Fruit fly (Drosophila melanogaster) whole organism, embryonic: ENCODE measurements around the gene CG32344.

Experiments
- Adf1 ChIP-seq: fragments of 200-800 bp; sonication (Bioruptor generic); IDR thresholded peaks from 2 replicates; pipeline ENCODE4 v1.3.6; 2022; ENCODE audit warnings: missing biosample characterization, missing genetic modification characterization
- BEAF-32 ChIP-seq: fragments of 200-800 bp; sonication (Bioruptor generic); optimal IDR thresholded peaks from 3 replicates; lab custom pipeline; 2017; ENCODE audit warnings: missing biosample characterization, missing genetic modification characterization, mild to moderate bottlenecking, moderate library complexity, missing genetic modification reagents
- BtbVII ChIP-seq: fragments of 200-800 bp; sonication (Bioruptor generic); optimal IDR thresholded peaks from 3 replicates; lab custom pipeline; 2017; ENCODE audit warnings: missing biosample characterization, mild to moderate bottlenecking, missing genetic modification characterization
- CG10979 ChIP-seq: fragments of 200-800 bp; sonication (Bioruptor generic); optimal IDR thresholded peaks from 2 replicates; lab custom pipeline; 2018; ENCODE audit warnings: missing biosample characterization, mild to moderate bottlenecking, missing genetic modification characterization, moderate library complexity
- CG11093 ChIP-seq: fragments of 200-800 bp; sonication (Bioruptor generic); IDR thresholded peaks from 3 replicates; pipeline ENCODE4 v1.3.6; 2022; ENCODE audit warnings: missing biosample characterization, missing genetic modification characterization
- CG15479 ChIP-seq: fragments of 200-800 bp; sonication (Bioruptor generic); optimal IDR thresholded peaks from 3 replicates; lab custom pipeline; 2019; ENCODE audit warnings: missing biosample characterization, mild to moderate bottlenecking, missing genetic modification characterization, moderate library complexity
- CG17186 ChIP-seq: fragments of 200-800 bp; sonication (Bioruptor generic); optimal IDR thresholded peaks from 3 replicates; lab custom pipeline; 2017; ENCODE audit warnings: missing biosample characterization, missing genetic modification reagents, missing genetic modification characterization
- CG17568 ChIP-seq: fragments of 200-800 bp; sonication (Bioruptor generic); optimal IDR thresholded peaks from 2 replicates; lab custom pipeline; 2018; ENCODE audit warnings: missing biosample characterization, mild to moderate bottlenecking, missing genetic modification characterization, moderate library complexity
- CG1792 ChIP-seq: fragments of 200-800 bp; sonication (Bioruptor generic); optimal IDR thresholded peaks from 2 replicates; lab custom pipeline; 2016; ENCODE audit warnings: missing biosample characterization, missing genetic modification characterization
- CG18599 ChIP-seq: fragments of 200-800 bp; sonication (Bioruptor generic); optimal IDR thresholded peaks from 3 replicates; lab custom pipeline; 2017; ENCODE audit warnings: missing biosample characterization, missing genetic modification characterization, mild to moderate bottlenecking, moderate library complexity, missing genetic modification reagents
- CG3163 ChIP-seq: fragments of 200-800 bp; sonication (Bioruptor generic); optimal IDR thresholded peaks from 3 replicates; lab custom pipeline; 2016; ENCODE audit warnings: missing biosample characterization, missing genetic modification characterization
- CG34376 ChIP-seq: fragments of 200-800 bp; sonication (Bioruptor generic); optimal IDR thresholded peaks from 2 replicates; lab custom pipeline; 2018; ENCODE audit warnings: missing biosample characterization, mild to moderate bottlenecking, missing genetic modification characterization
- CG42726 ChIP-seq: fragments of 200-800 bp; sonication (Bioruptor generic); IDR thresholded peaks from 2 replicates; pipeline ENCODE4 v1.3.6; 2022; ENCODE audit warnings: missing biosample characterization, missing genetic modification characterization; ENCODE audit not compliant: partially characterized antibody
- CG4820 ChIP-seq: fragments of 200-800 bp; sonication (Bioruptor generic); optimal IDR thresholded peaks from 3 replicates; lab custom pipeline; 2016; ENCODE audit warnings: missing biosample characterization, missing genetic modification characterization
- CG7987 ChIP-seq: fragments of 200-800 bp; sonication (Bioruptor generic); optimal IDR thresholded peaks from 2 replicates; lab custom pipeline; 2018; ENCODE audit warnings: missing biosample characterization, mild to moderate bottlenecking, missing genetic modification characterization, moderate library complexity
- CG8290 ChIP-seq, 3 experiments: fragments of 200-800 bp; sonication (Bioruptor generic); optimal IDR thresholded peaks; 2 replicates each; lab custom pipeline; 2016 to 2019; ENCODE audit warnings: missing biosample characterization in 3 of 3, missing genetic modification characterization in 3 of 3, mild to moderate bottlenecking in 2 of 3, moderate library complexity in 1 of 3
- CG9437 ChIP-seq: fragments of 200-800 bp; sonication (Bioruptor generic); optimal IDR thresholded peaks from 2 replicates; lab custom pipeline; 2018; ENCODE audit warnings: missing biosample characterization, mild to moderate bottlenecking, missing genetic modification characterization
- Dbx ChIP-seq: fragments of 200-800 bp; sonication (Bioruptor generic); IDR thresholded peaks from 3 replicates; pipeline ENCODE4 v1.3.6; 2022; ENCODE audit warnings: missing biosample characterization, missing genetic modification characterization
- Deaf1 ChIP-seq: fragments of 200-800 bp; optimal IDR thresholded peaks from 3 replicates; lab custom pipeline; 2019; ENCODE audit warnings: missing biosample characterization, mild to moderate bottlenecking, missing genetic modification characterization, moderate library complexity
- Fer1 ChIP-seq: fragments of 200-800 bp; sonication (Bioruptor generic); optimal IDR thresholded peaks from 2 replicates; lab custom pipeline; 2017; ENCODE audit warnings: missing biosample characterization, mild to moderate bottlenecking, missing genetic modification characterization
- Hey ChIP-seq: fragments of 200-800 bp; sonication (Bioruptor generic); optimal IDR thresholded peaks from 3 replicates; lab custom pipeline; 2018; ENCODE audit warnings: missing biosample characterization, mild to moderate bottlenecking, missing genetic modification characterization
- HmgZ ChIP-seq: fragments of 200-800 bp; sonication (Bioruptor generic); optimal IDR thresholded peaks from 2 replicates; lab custom pipeline; 2018; ENCODE audit warnings: missing biosample characterization, mild to moderate bottlenecking, missing genetic modification characterization
- NFAT ChIP-seq: fragments of 200-800 bp; sonication (Bioruptor generic); IDR thresholded peaks from 2 replicates; pipeline ENCODE4 v1.3.6; 2022; ENCODE audit warnings: missing biosample characterization, missing genetic modification characterization
- NfI ChIP-seq: fragments of 200-800 bp; sonication (Bioruptor generic); optimal IDR thresholded peaks from 3 replicates; lab custom pipeline; 2018; ENCODE audit warnings: missing biosample characterization, mild to moderate bottlenecking, missing genetic modification characterization, moderate library complexity
- Oaz ChIP-seq: fragments of 200-800 bp; sonication (Bioruptor generic); IDR thresholded peaks from 2 replicates; pipeline ENCODE4 v1.3.6; 2022; ENCODE audit warnings: missing biosample characterization, missing genetic modification characterization
- Sry-β ChIP-seq: fragments of 200-800 bp; sonication (Bioruptor generic); optimal IDR thresholded peaks from 2 replicates; lab custom pipeline; 2018; ENCODE audit warnings: missing biosample characterization, mild to moderate bottlenecking, missing genetic modification characterization, moderate library complexity
- abd-A ChIP-seq: fragments of 200-800 bp; sonication (Bioruptor generic); optimal IDR thresholded peaks from 3 replicates; lab custom pipeline; 2019; ENCODE audit warnings: missing biosample characterization, mild to moderate bottlenecking, missing genetic modification characterization, moderate library complexity
- ac ChIP-seq: fragments of 200-800 bp; sonication (Bioruptor generic); optimal IDR thresholded peaks from 3 replicates; lab custom pipeline; 2017; ENCODE audit warnings: missing biosample characterization, mild to moderate bottlenecking, missing genetic modification characterization
- amos ChIP-seq: fragments of 200-800 bp; sonication (Bioruptor generic); IDR thresholded peaks from 2 replicates; pipeline ENCODE4 v1.3.6; 2022; ENCODE audit warnings: missing biosample characterization, missing genetic modification characterization; ENCODE audit not compliant: partially characterized antibody
- chinmo ChIP-seq: fragments of 200-800 bp; sonication (Bioruptor generic); IDR thresholded peaks from 4 replicates; pipeline ENCODE4 v1.3.6; 2022; ENCODE audit warnings: missing biosample characterization, missing genetic modification characterization; ENCODE audit not compliant: partially characterized antibody
- ci ChIP-seq: fragments of 200-800 bp; sonication (Bioruptor generic); IDR thresholded peaks from 3 replicates; pipeline ENCODE4 v1.3.6; 2022; ENCODE audit warnings: missing biosample characterization, missing genetic modification characterization
- dmrt99B ChIP-seq: fragments of 200-800 bp; sonication (Bioruptor generic); optimal IDR thresholded peaks from 2 replicates; lab custom pipeline; 2018; ENCODE audit warnings: missing biosample characterization, mild to moderate bottlenecking, missing genetic modification characterization, moderate library complexity
- ftz-f1 ChIP-seq: fragments of 200-800 bp; sonication (Bioruptor generic); optimal IDR thresholded peaks from 2 replicates; lab custom pipeline; 2016; ENCODE audit warnings: missing biosample characterization, missing genetic modification characterization
- gce ChIP-seq: fragments of 200-800 bp; sonication (Bioruptor generic); IDR thresholded peaks from 3 replicates; pipeline ENCODE4 v1.3.6; 2022; ENCODE audit warnings: missing biosample characterization, missing genetic modification characterization
- grau ChIP-seq: fragments of 200-800 bp; optimal IDR thresholded peaks from 3 replicates; lab custom pipeline; 2019; ENCODE audit warnings: missing biosample characterization, mild to moderate bottlenecking, missing genetic modification characterization, moderate library complexity
- gro ChIP-seq: fragments of 200-800 bp; sonication (Bioruptor generic); optimal IDR thresholded peaks from 2 replicates; lab custom pipeline; 2016; ENCODE audit warnings: missing biosample characterization, missing genetic modification characterization
- inv ChIP-seq: fragments of 200-800 bp; sonication (Bioruptor generic); IDR thresholded peaks from 2 replicates; pipeline ENCODE4 v1.3.6; 2022; ENCODE audit warnings: missing biosample characterization, missing genetic modification characterization; ENCODE audit not compliant: partially characterized antibody
- klu ChIP-seq: fragments of 200-800 bp; sonication (Bioruptor generic); IDR thresholded peaks from 2 replicates; pipeline ENCODE4 v1.3.6; 2022; ENCODE audit warnings: missing biosample characterization, missing genetic modification characterization
- lab ChIP-seq: fragments of 200-800 bp; sonication (Bioruptor generic); optimal IDR thresholded peaks from 3 replicates; lab custom pipeline; 2017; ENCODE audit warnings: missing biosample characterization, missing genetic modification characterization, mild to moderate bottlenecking, moderate library complexity, missing genetic modification reagents
- mirr ChIP-seq: fragments of 200-800 bp; sonication (Bioruptor generic); optimal IDR thresholded peaks from 3 replicates; lab custom pipeline; 2018; ENCODE audit warnings: missing biosample characterization, mild to moderate bottlenecking, missing genetic modification characterization
- nerfin-1 ChIP-seq: fragments of 200-800 bp; sonication (Bioruptor generic); optimal IDR thresholded peaks from 3 replicates; lab custom pipeline; 2019; ENCODE audit warnings: missing biosample characterization, mild to moderate bottlenecking, missing genetic modification characterization, moderate library complexity
- pho ChIP-seq: fragments of 200-800 bp; sonication (Bioruptor generic); optimal IDR thresholded peaks from 2 replicates; lab custom pipeline; 2016; ENCODE audit warnings: missing biosample characterization, missing genetic modification characterization
- pzg ChIP-seq: fragments of 200-800 bp; sonication (Bioruptor generic); optimal IDR thresholded peaks from 3 replicates; lab custom pipeline; 2018; ENCODE audit warnings: missing biosample characterization, mild to moderate bottlenecking, missing genetic modification characterization, moderate library complexity
- so ChIP-seq: fragments of 200-800 bp; sonication (Bioruptor generic); IDR thresholded peaks from 3 replicates; pipeline ENCODE4 v1.3.6; 2022; ENCODE audit warnings: missing biosample characterization, missing genetic modification characterization
- stwl ChIP-seq: fragments of 200-800 bp; sonication (Bioruptor generic); optimal IDR thresholded peaks from 3 replicates; lab custom pipeline; 2018; ENCODE audit warnings: missing biosample characterization, mild to moderate bottlenecking, missing genetic modification characterization, moderate library complexity
- sug ChIP-seq: fragments of 200-800 bp; optimal IDR thresholded peaks from 2 replicates; lab custom pipeline; 2019; ENCODE audit warnings: missing biosample characterization, mild to moderate bottlenecking, missing genetic modification characterization, moderate library complexity
- zen ChIP-seq: fragments of 200-800 bp; sonication (Bioruptor generic); optimal IDR thresholded peaks from 3 replicates; lab custom pipeline; 2018; ENCODE audit warnings: missing biosample characterization, mild to moderate bottlenecking, missing genetic modification characterization, moderate library complexity
- zfh1 ChIP-seq: fragments of 200-800 bp; sonication (Bioruptor generic); IDR thresholded peaks from 3 replicates; pipeline ENCODE4 v1.3.6; 2022; ENCODE audit warnings: missing biosample characterization, missing genetic modification characterization

The CG32344 gene

dm6 chr3L:299952-300605, 24.4 kb downstream of the CG32344 start:
- TF ChIP-seq BtbVII: peak; percentile 45
- peak; percentile 82; the same call in 1 of the 4 replicates for TF ChIP-seq chinmo (GFP tag; lab: Robert Waterston, UW)
- TF ChIP-seq CG17186: no peak
- no peak for TF ChIP-seq BEAF-32 (GFP tag; lab: Kevin White, UChicago)
- peak; percentile 51 for TF ChIP-seq Deaf1
- peak; percentile 21; the same call in 1 of the 2 replicates for TF ChIP-seq Adf1 (GFP tag; lab: Robert Waterston, UW)
- no peak for TF ChIP-seq pzg (GFP tag; lab: Kevin White, UChicago)
- TF ChIP-seq CG1792 (GFP tag; lab: Kevin White, UChicago): no peak
- peak; percentile 32 for TF ChIP-seq gro (GFP tag; lab: Kevin White, UChicago)
- TF ChIP-seq stwl (tag; lab: Kevin White, UChicago): no peak
- TF ChIP-seq klu: no peak
- peak; percentile 28; the same call in 1 of the 3 replicates for TF ChIP-seq Dbx (GFP tag; lab: Robert Waterston, UW)
- TF ChIP-seq CG17568: no peak
- TF ChIP-seq Oaz (GFP tag; lab: Robert Waterston, UW): no peak
- no peak for TF ChIP-seq CG10979 (tag; lab: Kevin White, UChicago)
- TF ChIP-seq grau: no peak
- no peak for TF ChIP-seq NFAT (GFP tag; lab: Robert Waterston, UW)
- peak; percentile 58 for TF ChIP-seq CG18599 (GFP tag; lab: Kevin White, UChicago)
- TF ChIP-seq Fer1: peak; percentile 34
- TF ChIP-seq mirr: peak; percentile 72
- peak; percentile 58 for TF ChIP-seq lab (GFP tag; lab: Kevin White, UChicago)
- no peak for TF ChIP-seq nerfin-1 (tag; lab: Kevin White, UChicago)
- no peak for TF ChIP-seq gce
- no peak for TF ChIP-seq CG8290 (GFP tag; optimal IDR thresholded peaks at IDR 0.05; lab: Kevin White, UChicago)
- no peak for TF ChIP-seq CG8290 (tag; optimal IDR thresholded peaks at IDR 0.05; lab: Kevin White, UChicago)
- TF ChIP-seq zen (tag; lab: Kevin White, UChicago): peak; percentile 20
- no peak for TF ChIP-seq pho
- peak; percentile 98 for TF ChIP-seq CG34376
- no peak for TF ChIP-seq NfI (GFP tag; lab: Kevin White, UChicago)
- TF ChIP-seq CG11093 (GFP tag; lab: Robert Waterston, UW): no peak
- TF ChIP-seq inv (GFP tag; lab: Robert Waterston, UW): no peak
- no peak; the same call in 1 of the 2 replicates for TF ChIP-seq amos
- TF ChIP-seq CG7987 (GFP tag; lab: Kevin White, UChicago): peak; percentile 11
- no peak for TF ChIP-seq CG9437 (GFP tag; lab: Kevin White, UChicago)
- TF ChIP-seq Sry-β (GFP tag; lab: Kevin White, UChicago): no peak
- peak; percentile 92 for TF ChIP-seq sug (tag; lab: Kevin White, UChicago)
- TF ChIP-seq HmgZ (tag; lab: Kevin White, UChicago): peak; percentile 53
- peak; percentile 58 for TF ChIP-seq ftz-f1 (GFP tag; lab: Kevin White, UChicago)
- TF ChIP-seq dmrt99B (tag; lab: Kevin White, UChicago): no peak
- no peak for TF ChIP-seq abd-A (tag; lab: Kevin White, UChicago)
- TF ChIP-seq CG15479: peak; percentile 95
- TF ChIP-seq Hey (tag; lab: Kevin White, UChicago): peak; percentile 15
- no peak for TF ChIP-seq ac (GFP tag; lab: Kevin White, UChicago)
- TF ChIP-seq ci (GFP tag; lab: Robert Waterston, UW): 0 out of 3 replicates have a peak, but pooled peaks have one; percentile 8
- TF ChIP-seq CG3163 (GFP tag; lab: Kevin White, UChicago): no peak
- TF ChIP-seq so: 0 out of 3 replicates have a peak, but pooled peaks have one; percentile 33
- 0 out of 3 replicates have a peak, but pooled peaks have one; percentile 12 for TF ChIP-seq zfh1 (GFP tag; lab: Robert Waterston, UW)
- TF ChIP-seq CG42726 (GFP tag; lab: Robert Waterston, UW): no peak
- no peak for TF ChIP-seq CG4820 (GFP tag; lab: Kevin White, UChicago)
